Fruit fly (Drosophila melanogaster) whole organism, adult: Measurements from ENCODE around the gene Wnt5.

Experiments used
- CG11617 ChIP-seq: fragments of 200-800 bp; sonication (Bioruptor generic); optimal IDR thresholded peaks from 2 replicates; lab custom pipeline; 2017; ENCODE audit warnings: mild to moderate bottlenecking, missing biosample characterization, missing genetic modification reagents, missing genetic modification characterization
- CG12768 ChIP-seq: fragments of 200-800 bp; sonication (Bioruptor generic); optimal IDR thresholded peaks from 2 replicates; lab custom pipeline; 2017; ENCODE audit warnings: missing biosample characterization, missing genetic modification characterization, mild to moderate bottlenecking, moderate library complexity, missing genetic modification reagents
- CG14711 ChIP-seq: fragments of 200-800 bp; sonication (Bioruptor generic); optimal IDR thresholded peaks from 2 replicates; lab custom pipeline; 2018; ENCODE audit warnings: missing biosample characterization, mild to moderate bottlenecking, missing genetic modification characterization, moderate library complexity
- CG1620 ChIP-seq: fragments of 200-800 bp; sonication (Bioruptor generic); optimal IDR thresholded peaks from 2 replicates; lab custom pipeline; 2016; ENCODE audit warnings: missing biosample characterization, missing genetic modification characterization
- CG33017 ChIP-seq: fragments of 200-800 bp; sonication (Bioruptor generic); optimal IDR thresholded peaks from 2 replicates; lab custom pipeline; 2018; ENCODE audit warnings: missing biosample characterization, mild to moderate bottlenecking, missing genetic modification characterization, moderate library complexity
- CG5204 ChIP-seq: fragments of 200-800 bp; sonication (Bioruptor generic); optimal IDR thresholded peaks from 2 replicates; lab custom pipeline; 2016; ENCODE audit warnings: missing biosample characterization, missing genetic modification characterization
- CG7045 ChIP-seq: fragments of 200-800 bp; sonication (Bioruptor generic); optimal IDR thresholded peaks from 2 replicates; lab custom pipeline; 2017; ENCODE audit warnings: missing biosample characterization, mild to moderate bottlenecking, missing genetic modification characterization
- CG7101 ChIP-seq: fragments of 200-800 bp; sonication (Bioruptor generic); optimal IDR thresholded peaks from 2 replicates; lab custom pipeline; 2018; ENCODE audit warnings: missing biosample characterization, mild to moderate bottlenecking, missing genetic modification characterization, moderate library complexity
- Clk ChIP-seq: fragments of 200-800 bp; sonication (Bioruptor generic); optimal IDR thresholded peaks from 2 replicates; lab custom pipeline; 2017; ENCODE audit warnings: missing biosample characterization, missing genetic modification characterization
- Crg-1 ChIP-seq: fragments of 200-800 bp; sonication (Bioruptor generic); optimal IDR thresholded peaks from 2 replicates; lab custom pipeline; 2016; ENCODE audit warnings: missing biosample characterization, missing genetic modification characterization
- Hr96 ChIP-seq: fragments of 200-800 bp; sonication (Bioruptor generic); optimal IDR thresholded peaks from 2 replicates; lab custom pipeline; 2016; ENCODE audit warnings: missing biosample characterization, missing genetic modification characterization
- Mnt ChIP-seq: fragments of 200-800 bp; sonication (Bioruptor generic); optimal IDR thresholded peaks from 2 replicates; lab custom pipeline; 2016; ENCODE audit warnings: missing biosample characterization, mild to moderate bottlenecking, missing genetic modification characterization
- bab1 ChIP-seq: fragments of 200-800 bp; sonication (Bioruptor generic); optimal IDR thresholded peaks from 3 replicates; lab custom pipeline; 2019; ENCODE audit warnings: missing biosample characterization, mild to moderate bottlenecking, missing genetic modification characterization, moderate library complexity
- cic ChIP-seq: fragments of 200-800 bp; sonication (Bioruptor generic); optimal IDR thresholded peaks from 2 replicates; lab custom pipeline; 2017; ENCODE audit warnings: missing biosample characterization, mild to moderate bottlenecking, missing genetic modification characterization, moderate library complexity
- cnc ChIP-seq, 2 experiments: fragments of >200 bp; optimal IDR thresholded peaks; 2 replicates each; lab custom pipeline; 2017
- kay ChIP-seq: fragments of 200-800 bp; sonication (Bioruptor generic); peaks from one replicate; lab custom pipeline; 2016; ENCODE audit warnings: missing biosample characterization, missing genetic modification characterization, borderline replicate concordance
- ovo ChIP-seq: fragments of 200-800 bp; sonication (Bioruptor generic); optimal IDR thresholded peaks from 2 replicates; lab custom pipeline; 2016; ENCODE audit warnings: missing biosample characterization, missing genetic modification characterization
- pad ChIP-seq: fragments of 200-800 bp; sonication (Bioruptor generic); optimal IDR thresholded peaks from 3 replicates; lab custom pipeline; 2017; ENCODE audit warnings: missing biosample characterization, missing genetic modification characterization, mild to moderate bottlenecking, moderate library complexity, missing genetic modification reagents
- tj ChIP-seq: fragments of 200-800 bp; sonication (Bioruptor generic); optimal IDR thresholded peaks from 3 replicates; lab custom pipeline; 2017; ENCODE audit warnings: missing biosample characterization, mild to moderate bottlenecking, missing genetic modification characterization, moderate library complexity
- toe ChIP-seq: fragments of 200-800 bp; sonication (Bioruptor generic); optimal IDR thresholded peaks from 2 replicates; lab custom pipeline; 2016; ENCODE audit warnings: missing biosample characterization, missing genetic modification characterization

Wnt5 gene

dm6 chrX:18515988-18516541 lies 10.9 kb upstream of the Wnt5 start:
- TF ChIP-seq tj (GFP tag; lab: Kevin White, UChicago): peak; percentile 61
- peak; percentile 57 for TF ChIP-seq pad (GFP tag; lab: Kevin White, UChicago)
- peak; percentile 35 for TF ChIP-seq ovo (GFP tag; lab: Kevin White, UChicago)
- TF ChIP-seq CG7045 (GFP tag; lab: Kevin White, UChicago): no peak
- peak; percentile 73 for TF ChIP-seq kay (GFP tag; lab: Kevin White, UChicago)
- no peak for TF ChIP-seq CG14711 (tag; lab: Kevin White, UChicago)
- TF ChIP-seq Mnt (GFP tag; lab: Kevin White, UChicago): peak; percentile 26
- no peak for TF ChIP-seq Crg-1 (GFP tag; lab: Kevin White, UChicago)
- TF ChIP-seq CG7101: peak; percentile 14
- TF ChIP-seq toe: peak; percentile 34
- no peak for TF ChIP-seq Clk (GFP tag; lab: Kevin White, UChicago)

dm6 chrX:18515205-18515921 lies 10.2 kb upstream of the Wnt5 start, which contains the start of the genes Bx and HisRS:
TSS of gene Bx (plus strand) at chrX:18515428.
TSS of gene HisRS (plus strand) at chrX:18515428.
- no peak for TF ChIP-seq CG5204
- TF ChIP-seq tj (GFP tag; lab: Kevin White, UChicago): peak; percentile 76
- TF ChIP-seq CG33017 (tag; lab: Kevin White, UChicago): no peak
- TF ChIP-seq CG7101: peak; percentile 2
- no peak for TF ChIP-seq CG14711 (tag; lab: Kevin White, UChicago)
- TF ChIP-seq CG12768 (GFP tag; lab: Kevin White, UChicago): no peak
- no peak for TF ChIP-seq Clk (GFP tag; lab: Kevin White, UChicago)
- no peak for TF ChIP-seq pad (GFP tag; lab: Kevin White, UChicago)
- TF ChIP-seq ovo (GFP tag; lab: Kevin White, UChicago): no peak
- no peak for TF ChIP-seq CG1620 (GFP tag; lab: Kevin White, UChicago)
- TF ChIP-seq bab1 (GFP tag; lab: Kevin White, UChicago): no peak
- no peak for TF ChIP-seq cnc (optimal IDR thresholded peaks at IDR 0.05; lab: Kevin White, UChicago)
- peak; percentile 100 for TF ChIP-seq Mnt (GFP tag; lab: Kevin White, UChicago)

- no peak for TF ChIP-seq CG12768 (GFP tag; lab: Kevin White, UChicago)
- no peak for TF ChIP-seq CG5204
- no peak for TF ChIP-seq CG7101
- no peak for TF ChIP-seq ovo (GFP tag; lab: Kevin White, UChicago)
These were observed 9.6 kb upstream of the Wnt5 start, which contains the start of gene CG6470 for dm6 chrX:18514767-18515166. TSS of gene CG6470 (minus strand) at chrX:18514867.

dm6 chrX:18512271-18512679 lies 7.1 kb upstream of the Wnt5 start, which contains the start of gene Ggt-1:
TSS of gene Ggt-1 (minus strand) at chrX:18512521.
- TF ChIP-seq Mnt (GFP tag; lab: Kevin White, UChicago): peak; percentile 46
- no peak for TF ChIP-seq CG11617 (GFP tag; lab: Kevin White, UChicago)
- TF ChIP-seq bab1 (GFP tag; lab: Kevin White, UChicago): peak; percentile 77
- peak; percentile 58 for TF ChIP-seq pad (GFP tag; lab: Kevin White, UChicago)
- peak; percentile 34 for TF ChIP-seq Hr96 (GFP tag; lab: Kevin White, UChicago)
- peak; percentile 31 for TF ChIP-seq CG7101
- peak; percentile 98 for TF ChIP-seq ovo (GFP tag; lab: Kevin White, UChicago)
- no peak for TF ChIP-seq cic (GFP tag; lab: Kevin White, UChicago)
- peak; percentile 34 for TF ChIP-seq CG14711 (tag; lab: Kevin White, UChicago)

dm6 chrX:18510884-18511283 lies 5.7 kb upstream of the Wnt5 start:
- peak; percentile 33 for TF ChIP-seq CG7101
- TF ChIP-seq pad (GFP tag; lab: Kevin White, UChicago): no peak
- peak; percentile 3 for TF ChIP-seq CG7045 (GFP tag; lab: Kevin White, UChicago)

dm6 chrX:18509430-18509829 lies 4.2 kb upstream of the Wnt5 start:
- no peak for TF ChIP-seq kay (GFP tag; lab: Kevin White, UChicago)
- TF ChIP-seq CG1620 (GFP tag; lab: Kevin White, UChicago): no peak
- TF ChIP-seq tj (GFP tag; lab: Kevin White, UChicago): no peak
- no peak for TF ChIP-seq CG7045 (GFP tag; lab: Kevin White, UChicago)
- TF ChIP-seq CG7101: no peak
- TF ChIP-seq Hr96 (GFP tag; lab: Kevin White, UChicago): no peak
- TF ChIP-seq ovo (GFP tag; lab: Kevin White, UChicago): no peak
- no peak for TF ChIP-seq cic (GFP tag; lab: Kevin White, UChicago)
- TF ChIP-seq bab1 (GFP tag; lab: Kevin White, UChicago): no peak
- no peak for TF ChIP-seq CG33017 (tag; lab: Kevin White, UChicago)
- TF ChIP-seq CG5204: no peak
- no peak for TF ChIP-seq CG11617 (GFP tag; lab: Kevin White, UChicago)
- TF ChIP-seq toe: no peak
- TF ChIP-seq Mnt (GFP tag; lab: Kevin White, UChicago): no peak
- no peak for TF ChIP-seq CG14711 (tag; lab: Kevin White, UChicago)
- TF ChIP-seq pad (GFP tag; lab: Kevin White, UChicago): no peak
- no peak for TF ChIP-seq CG12768 (GFP tag; lab: Kevin White, UChicago)
